Worm (Caenorhabditis elegans) whole organism, L4 larva: Measurements from ENCODE around the gene anmt-2.
A peak's percentile ranks its signal among the peaks of the same experiment; 100 is the strongest.

Source experiments
- F10B5.3 ChIP-seq: sonication (generic microtip); optimal IDR thresholded peaks from 2 replicates; lab custom pipeline; 2016; ENCODE audit warnings: mild to moderate bottlenecking, missing genetic modification characterization, missing compliant biosample characterization
- F37D6.2 ChIP-seq: sonication (generic microtip); optimal IDR thresholded peaks from 2 replicates; lab custom pipeline; 2016; ENCODE audit warnings: mild to moderate bottlenecking, missing genetic modification characterization, missing compliant biosample characterization
- F44E2.7 ChIP-seq: fragments of 200-800 bp; sonication (Bioruptor generic); IDR thresholded peaks from 2 replicates; pipeline ENCODE4 v2.1.2; 2022; ENCODE audit warnings: missing genetic modification characterization, missing compliant biosample characterization
- R02D3.7 ChIP-seq: fragments of 150-350 bp; sonication (generic microtip); optimal IDR thresholded peaks from 3 replicates; lab custom pipeline; 2014; ENCODE audit warnings: missing biosample characterization, missing genetic modification characterization
- T20F7.1 ChIP-seq: fragments of 200-800 bp; sonication (Bioruptor generic); optimal IDR thresholded peaks from 2 replicates; lab custom pipeline; 2018; ENCODE audit warnings: mild to moderate bottlenecking, missing genetic modification characterization, missing compliant biosample characterization
- T26A8.4 ChIP-seq: fragments of 200-800 bp; sonication (Bioruptor generic); IDR thresholded peaks from 2 replicates; pipeline ENCODE4 v1.3.6; 2022; ENCODE audit warnings: missing genetic modification characterization, missing compliant biosample characterization
- Y105C5A.15 ChIP-seq: fragments of 200-800 bp; sonication (Bioruptor generic); IDR thresholded peaks from 2 replicates; pipeline ENCODE4 v1.3.6; 2022; ENCODE audit warnings: missing genetic modification characterization, missing compliant biosample characterization
- Y5F2A.4 ChIP-seq: fragments of 200-800 bp; sonication (Bioruptor generic); optimal IDR thresholded peaks from 2 replicates; lab custom pipeline; 2018; ENCODE audit warnings: mild to moderate bottlenecking, missing genetic modification characterization, missing compliant biosample characterization
- ZK546.5 ChIP-seq, 2 experiments: sonication (generic microtip); optimal IDR thresholded peaks; 2 replicates each; lab custom pipeline; 2017; ENCODE audit warnings: missing biosample characterization in 2 of 2, missing genetic modification characterization in 2 of 2
- aly-2 ChIP-seq: sonication (generic microtip); optimal IDR thresholded peaks from 2 replicates; lab custom pipeline; 2018; ENCODE audit warnings: missing biosample characterization, missing genetic modification characterization
- ceh-62 ChIP-seq: sonication (generic microtip); optimal IDR thresholded peaks from 2 replicates; lab custom pipeline; 2017; ENCODE audit warnings: missing biosample characterization, missing genetic modification characterization
- ceh-82 ChIP-seq: sonication (generic microtip); optimal IDR thresholded peaks from 2 replicates; lab custom pipeline; 2017; ENCODE audit warnings: missing biosample characterization, missing genetic modification characterization
- ces-1 ChIP-seq: fragments of 150-350 bp; sonication (generic microtip); optimal IDR thresholded peaks from 4 replicates; lab custom pipeline; 2014; ENCODE audit warnings: missing biosample characterization, missing genetic modification reagents, missing genetic modification characterization
- ctbp-1 ChIP-seq: fragments of 200-800 bp; sonication (Bioruptor generic); IDR thresholded peaks from 2 replicates; pipeline ENCODE4 v1.3.6; 2022; ENCODE audit warnings: missing genetic modification reagents, missing genetic modification characterization, missing compliant biosample characterization
- daf-12 ChIP-seq: fragments of 150-350 bp; optimal IDR thresholded peaks from 2 replicates; lab custom pipeline; 2014; ENCODE audit warnings: missing biosample characterization, missing genetic modification reagents, missing genetic modification characterization
- daf-16 ChIP-seq, 3 experiments: sonication (generic microtip); optimal IDR thresholded peaks; 2 replicates each; lab custom pipeline; 2016 to 2017; ENCODE audit warnings: missing genetic modification characterization in 3 of 3, missing genetic modification reagents in 3 of 3, mild to moderate bottlenecking in 2 of 3, missing compliant biosample characterization in 2 of 3, missing biosample characterization in 1 of 3, moderate library complexity in 1 of 3
- dmd-6 ChIP-seq: fragments of 200-800 bp; sonication (Bioruptor generic); IDR thresholded peaks from 2 replicates; pipeline ENCODE4 v1.3.6; 2022; ENCODE audit warnings: missing genetic modification reagents, missing genetic modification characterization, missing compliant biosample characterization
- dmd-8 ChIP-seq: fragments of 200-800 bp; sonication (Bioruptor generic); IDR thresholded peaks from 2 replicates; pipeline ENCODE4 v1.3.6; 2022; ENCODE audit warnings: missing genetic modification characterization, missing compliant biosample characterization
- dmd-9 ChIP-seq: fragments of 200-800 bp; sonication (Bioruptor generic); IDR thresholded peaks from 2 replicates; pipeline ENCODE4 v1.3.6; 2022; ENCODE audit warnings: missing genetic modification reagents, missing genetic modification characterization, missing compliant biosample characterization
- dpl-1 ChIP-seq: fragments of 150-350 bp; optimal IDR thresholded peaks from 2 replicates; lab custom pipeline; 2014; ENCODE audit warnings: missing biosample characterization, missing genetic modification reagents, missing genetic modification characterization
- duxl-1 ChIP-seq: sonication (generic microtip); optimal IDR thresholded peaks from 2 replicates; lab custom pipeline; 2016; ENCODE audit warnings: mild to moderate bottlenecking, missing genetic modification characterization, moderate library complexity, missing compliant biosample characterization; ENCODE audit not compliant: poor library complexity
- dve-1 ChIP-seq: sonication (generic microtip); optimal IDR thresholded peaks from 2 replicates; lab custom pipeline; 2017; ENCODE audit warnings: antibody characterized with exemption, mild to moderate bottlenecking, missing genetic modification characterization, missing compliant biosample characterization; ENCODE audit not compliant: insufficient read depth
- egl-43 ChIP-seq: fragments of 200-800 bp; sonication (Bioruptor generic); IDR thresholded peaks from 2 replicates; pipeline ENCODE4 v1.3.6; 2022; ENCODE audit warnings: missing genetic modification reagents, missing genetic modification characterization, missing compliant biosample characterization
- fkh-10 ChIP-seq: fragments of 150-350 bp; optimal IDR thresholded peaks from 2 replicates; lab custom pipeline; 2014; ENCODE audit warnings: missing biosample characterization, missing genetic modification reagents, missing genetic modification characterization
- hif-1 ChIP-seq, 2 experiments: sonication (generic microtip); optimal IDR thresholded peaks; 2 replicates each; lab custom pipeline; 2016 to 2017; ENCODE audit warnings: missing compliant biosample characterization in 2 of 2, missing genetic modification characterization in 2 of 2, missing genetic modification reagents in 2 of 2, missing genotype in 2 of 2, mild to moderate bottlenecking in 1 of 2
- hlh-11 ChIP-seq: fragments of 200-800 bp; sonication (Bioruptor generic); optimal IDR thresholded peaks from 2 replicates; lab custom pipeline; 2018; ENCODE audit warnings: mild to moderate bottlenecking, missing genetic modification characterization, missing compliant biosample characterization
- jun-1 ChIP-seq: fragments of 150-350 bp; optimal IDR thresholded peaks from 2 replicates; lab custom pipeline; 2014; ENCODE audit warnings: missing biosample characterization, missing genetic modification reagents, missing genetic modification characterization
- lin-38 ChIP-seq: fragments of 200-800 bp; sonication (Bioruptor generic); IDR thresholded peaks from 2 replicates; pipeline ENCODE4 v1.3.6; 2022; ENCODE audit warnings: missing genetic modification reagents, missing genetic modification characterization, missing compliant biosample characterization
- lin-39 ChIP-seq: fragments of 150-350 bp; optimal IDR thresholded peaks from 2 replicates; lab custom pipeline; 2014; ENCODE audit warnings: missing biosample characterization, missing genetic modification reagents, missing genetic modification characterization
- mep-1 ChIP-seq: fragments of 150-350 bp; sonication (generic microtip); optimal IDR thresholded peaks from 3 replicates; lab custom pipeline; 2014; ENCODE audit warnings: missing biosample characterization, missing genetic modification characterization
- nhr-102 ChIP-seq: sonication (generic microtip); optimal IDR thresholded peaks from 2 replicates; lab custom pipeline; 2016; ENCODE audit warnings: mild to moderate bottlenecking, missing genetic modification characterization, moderate library complexity, missing compliant biosample characterization
- nhr-11 ChIP-seq: fragments of 150-350 bp; optimal IDR thresholded peaks from 2 replicates; lab custom pipeline; 2014; ENCODE audit warnings: missing biosample characterization, missing genetic modification characterization
- nhr-111 ChIP-seq: fragments of 200-800 bp; sonication (Bioruptor generic); optimal IDR thresholded peaks from 2 replicates; lab custom pipeline; 2018; ENCODE audit warnings: mild to moderate bottlenecking, missing genetic modification characterization, missing compliant biosample characterization
- nhr-42 ChIP-seq: fragments of 200-800 bp; sonication (Bioruptor generic); IDR thresholded peaks from 2 replicates; pipeline ENCODE4 v1.3.6; 2022; ENCODE audit warnings: missing genetic modification characterization, missing compliant biosample characterization
- nhr-48 ChIP-seq: sonication (generic microtip); optimal IDR thresholded peaks from 2 replicates; lab custom pipeline; 2016; ENCODE audit warnings: mild to moderate bottlenecking, missing genetic modification characterization, missing compliant biosample characterization
- nhr-76 ChIP-seq: fragments of 150-350 bp; optimal IDR thresholded peaks from 2 replicates; lab custom pipeline; 2014; ENCODE audit warnings: missing biosample characterization, missing genetic modification characterization
- pqm-1 ChIP-seq: sonication (generic microtip); optimal IDR thresholded peaks from 2 replicates; lab custom pipeline; 2017; ENCODE audit warnings: missing biosample characterization, missing genetic modification characterization
- rbr-2 ChIP-seq: sonication (generic microtip); optimal IDR thresholded peaks from 2 replicates; lab custom pipeline; 2016; ENCODE audit warnings: missing genotype, missing genetic modification characterization, missing compliant biosample characterization
- set-16 ChIP-seq: fragments of 200-800 bp; sonication (Bioruptor generic); IDR thresholded peaks from 2 replicates; pipeline ENCODE4 v1.3.6; 2022; ENCODE audit warnings: missing genetic modification reagents, missing genetic modification characterization, missing compliant biosample characterization
- snpc-1.2 ChIP-seq: fragments of 200-800 bp; sonication (Bioruptor generic); IDR thresholded peaks from 2 replicates; pipeline ENCODE4 v1.3.6; 2022; ENCODE audit warnings: missing genetic modification reagents, missing genetic modification characterization, missing compliant biosample characterization
- snpc-4 ChIP-seq: fragments of 150-350 bp; optimal IDR thresholded peaks from 2 replicates; lab custom pipeline; 2014; ENCODE audit warnings: missing biosample characterization, missing genetic modification characterization
- spr-1 ChIP-seq: sonication (generic microtip); optimal IDR thresholded peaks from 2 replicates; lab custom pipeline; 2016; ENCODE audit warnings: mild to moderate bottlenecking, missing genetic modification characterization, missing compliant biosample characterization
- spr-3 ChIP-seq: fragments of 200-800 bp; sonication (Bioruptor generic); optimal IDR thresholded peaks from 2 replicates; lab custom pipeline; 2018; ENCODE audit warnings: mild to moderate bottlenecking, missing genetic modification characterization, missing compliant biosample characterization
- tag-97 ChIP-seq: fragments of 200-800 bp; sonication (Bioruptor generic); IDR thresholded peaks from 2 replicates; pipeline ENCODE4 v1.3.6; 2022; ENCODE audit warnings: missing genetic modification characterization, missing compliant biosample characterization
- vab-7 ChIP-seq: fragments of 200-800 bp; sonication (Bioruptor generic); IDR thresholded peaks from 2 replicates; pipeline ENCODE4 v1.3.6; 2022; ENCODE audit warnings: missing genetic modification reagents, missing genetic modification characterization, missing compliant biosample characterization
- zag-1 ChIP-seq: fragments of 150-350 bp; optimal IDR thresholded peaks from 2 replicates; lab custom pipeline; 2014; ENCODE audit warnings: missing biosample characterization, missing genetic modification characterization
- zfp-2 ChIP-seq: sonication (generic microtip); optimal IDR thresholded peaks from 2 replicates; lab custom pipeline; 2016; ENCODE audit warnings: mild to moderate bottlenecking, missing genetic modification characterization, missing compliant biosample characterization
- zfp-3 ChIP-seq: fragments of 200-800 bp; sonication (Bioruptor generic); conservative IDR thresholded peaks from 2 replicates; pipeline ENCODE4 v1.3.6; 2022; ENCODE audit warnings: missing genetic modification reagents, missing genetic modification characterization, missing compliant biosample characterization
- zip-11 ChIP-seq: fragments of 200-800 bp; sonication (Bioruptor generic); IDR thresholded peaks from 2 replicates; pipeline ENCODE4 v1.3.6; 2022; ENCODE audit warnings: missing genetic modification characterization, missing compliant biosample characterization
- ztf-11 ChIP-seq: fragments of 150-350 bp; optimal IDR thresholded peaks from 2 replicates; lab custom pipeline; 2014; ENCODE audit warnings: missing biosample characterization, missing genetic modification characterization
- ztf-7 ChIP-seq: fragments of 150-350 bp; optimal IDR thresholded peaks from 2 replicates; lab custom pipeline; 2014; ENCODE audit warnings: missing biosample characterization, missing genetic modification characterization

The anmt-2 gene

ce11 chrIII:6168497-6169227 is 11.1 kb upstream of the anmt-2 start, which contains the start of gene efk-1 (continued):
- TF ChIP-seq F44E2.7 (GFP tag; lab: Robert Waterston, UW): no peak
- no peak for TF ChIP-seq zfp-3
- TF ChIP-seq duxl-1 (tag; lab: Kevin White, UChicago): no peak
- no peak for TF ChIP-seq fkh-10 (GFP tag; lab: Kevin White, UChicago)
- TF ChIP-seq snpc-1.2 (GFP tag; lab: Robert Waterston, UW): no peak
- peak; percentile 20 for TF ChIP-seq mep-1
- TF ChIP-seq lin-38 (GFP tag; lab: Robert Waterston, UW): no peak
- no peak for TF ChIP-seq lin-39 (tag; lab: Kevin White, UChicago)
- no peak for TF ChIP-seq dmd-8 (GFP tag; lab: Robert Waterston, UW)
- TF ChIP-seq jun-1 (tag; lab: Kevin White, UChicago): no peak
- TF ChIP-seq aly-2: no peak
- TF ChIP-seq ceh-62 (tag; lab: Kevin White, UChicago): no peak
- TF ChIP-seq daf-16 (GFP tag; optimal IDR thresholded peaks at IDR 0.05; lab: Kevin White, UChicago): no peak
- peak; percentile 91 for TF ChIP-seq daf-16 (tag; optimal IDR thresholded peaks at IDR 0.05; lab: Kevin White, UChicago)
- TF ChIP-seq zip-11 (GFP tag; lab: Robert Waterston, UW): no peak
- TF ChIP-seq zag-1 (tag; lab: Kevin White, UChicago): no peak
- TF ChIP-seq zfp-2: no peak
- peak; percentile 82 for TF ChIP-seq dve-1 (tag; lab: Kevin White, UChicago)
- TF ChIP-seq egl-43 (GFP tag; lab: Robert Waterston, UW): no peak
- no peak for TF ChIP-seq nhr-48 (tag; lab: Kevin White, UChicago)
- TF ChIP-seq spr-3 (GFP tag; lab: Kevin White, UChicago): no peak
- TF ChIP-seq ctbp-1 (GFP tag; lab: Robert Waterston, UW): no peak
- no peak for TF ChIP-seq dmd-9 (GFP tag; lab: Robert Waterston, UW)
- no peak for TF ChIP-seq ztf-11 (tag; lab: Kevin White, UChicago)
- TF ChIP-seq tag-97: no peak
- TF ChIP-seq ces-1 (GFP tag; lab: Kevin White, UChicago): no peak
- no peak for TF ChIP-seq nhr-42 (GFP tag; lab: Robert Waterston, UW)
- no peak for TF ChIP-seq ztf-7 (tag; lab: Kevin White, UChicago)
- no peak for TF ChIP-seq dpl-1
- TF ChIP-seq T26A8.4 (GFP tag; lab: Robert Waterston, UW): no peak
- peak; percentile 33; the same call in 1 of the 2 replicates for TF ChIP-seq dmd-6 (GFP tag; lab: Robert Waterston, UW)
- no peak for TF ChIP-seq T20F7.1
- no peak for TF ChIP-seq vab-7
- no peak for TF ChIP-seq set-16 (GFP tag; lab: Robert Waterston, UW)
- TF ChIP-seq Y5F2A.4 (GFP tag; lab: Kevin White, UChicago): no peak
- no peak for TF ChIP-seq pqm-1
- TF ChIP-seq nhr-76 (tag; lab: Kevin White, UChicago): no peak
- no peak for TF ChIP-seq ZK546.5 (tag; optimal IDR thresholded peaks at IDR 0.05; lab: Kevin White, UChicago)
- TF ChIP-seq Y105C5A.15 (GFP tag; lab: Robert Waterston, UW): no peak
- TF ChIP-seq nhr-11 (tag; lab: Kevin White, UChicago): peak; percentile 20
- peak; percentile 56 to 97 for TF ChIP-seq hif-1 (tag; optimal IDR thresholded peaks at IDR 0.05; lab: Kevin White, UChicago)
- TF ChIP-seq hlh-11 (tag; lab: Kevin White, UChicago): peak; percentile 79
- TF ChIP-seq R02D3.7: no peak
- no peak for TF ChIP-seq daf-12 (tag; lab: Kevin White, UChicago)
- TF ChIP-seq nhr-102 (tag; lab: Kevin White, UChicago): no peak
- no peak for TF ChIP-seq snpc-4 (tag; lab: Kevin White, UChicago)
- no peak for TF ChIP-seq ceh-82 (tag; lab: Kevin White, UChicago)
- TF ChIP-seq spr-1 (tag; lab: Kevin White, UChicago): no peak
- no peak for TF ChIP-seq nhr-111
- no peak for TF ChIP-seq rbr-2 (tag; lab: Kevin White, UChicago)
- no peak for TF ChIP-seq F37D6.2 (tag; lab: Kevin White, UChicago)
- no peak for TF ChIP-seq F10B5.3 (tag; lab: Kevin White, UChicago)
